Fruit fly (Drosophila melanogaster) S2 (cell line): Measurements from ENCODE around the gene CG43051.

Source experiments
- CG8478 ChIP-seq: fragments of >200 bp; optimal IDR thresholded peaks from 2 replicates; lab custom pipeline; 2018
- CTCF ChIP-seq, 2 experiments: fragments of >200 bp; optimal IDR thresholded peaks; 2 replicates each; lab custom pipeline; 2018

- no peak for TF ChIP-seq CG8478 (lab: Kevin White, UChicago)
- no peak for TF ChIP-seq CTCF (optimal IDR thresholded peaks at IDR 0.05; lab: Kevin White, UChicago)
These were observed 16.4 kb downstream of the CG43051 start for dm6 chr2L:12524139-12524538.
